Worm (Caenorhabditis elegans): ENCODE measurements around the gene msp-10.
"Not testable (repeated sequence)": the region's sequence is repeated elsewhere in the genome, so short reads cannot be mapped to it uniquely, and the experiment has no call there.

msp-10 gene

DNA sequence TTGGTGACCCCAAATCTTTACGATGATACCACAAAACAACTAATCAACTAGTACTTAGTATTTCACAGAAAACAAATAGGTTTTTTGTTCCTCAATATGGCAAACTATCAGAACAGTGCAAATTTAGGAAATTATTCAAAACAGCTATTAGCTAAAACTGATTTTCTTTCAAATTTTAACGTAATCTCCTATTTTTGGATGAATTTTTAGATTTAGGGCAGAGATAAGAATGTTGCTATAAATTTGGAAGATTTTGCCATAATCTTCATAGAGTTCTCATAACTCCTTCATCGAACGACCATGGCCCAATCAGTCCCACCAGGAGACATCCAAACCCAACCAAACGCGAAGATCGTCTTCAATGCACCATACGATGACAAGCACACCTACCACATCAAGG, at the start of gene msp-10:
Gene msp-10, plus strand, starts transcription at position 301 of the 400 bp plus-strand sequence.
- TF ChIP-seq sox-2 (GFP tag; IDR thresholded peaks at IDR 0.05); hlh-13 (GFP tag; optimal IDR thresholded peaks at IDR 0.05); ceh-9 (tag; optimal IDR thresholded peaks at IDR 0.05): not testable (repeated sequence)

ce11 chrIV:9789496-9789895, 48.0 kb upstream of the msp-10 start, which contains the start of gene T13F2.4:
Gene T13F2.4, plus strand, starts transcription at chrIV:9789796.
- no peak for TF ChIP-seq K02D7.2 (tag; optimal IDR thresholded peaks at IDR 0.05)
- TF ChIP-seq ztf-16 (tag; optimal IDR thresholded peaks at IDR 0.05): no peak
- no peak for TF ChIP-seq T23F11.4 (GFP tag; optimal IDR thresholded peaks at IDR 0.05)
- TF ChIP-seq fax-1 (tag; optimal IDR thresholded peaks at IDR 0.05): no peak
- no peak for TF ChIP-seq ceh-6 (GFP tag; optimal IDR thresholded peaks at IDR 0.05)
- no peak for TF ChIP-seq unc-86 (tag; optimal IDR thresholded peaks at IDR 0.05)
- no peak for TF ChIP-seq gmeb-2 (tag; optimal IDR thresholded peaks at IDR 0.05)

DNA sequence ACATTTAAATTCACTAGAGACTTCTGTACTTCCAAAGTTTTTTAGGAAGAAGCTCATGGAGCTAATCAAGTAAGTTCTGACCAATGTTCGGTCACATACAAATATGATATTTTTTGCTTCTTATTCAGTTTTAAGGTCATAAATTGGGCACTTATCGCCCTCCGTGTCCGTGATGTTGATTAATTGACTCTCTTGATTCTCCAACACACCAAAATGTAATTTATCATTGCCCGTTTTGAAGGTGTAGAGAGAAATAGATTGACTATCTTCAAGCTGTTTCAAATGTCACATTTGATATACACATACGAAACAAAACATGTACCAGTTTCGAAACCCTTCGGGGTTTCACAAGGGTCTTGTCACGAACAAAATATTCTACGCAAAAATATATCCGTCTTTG, 46.7 kb upstream of the msp-10 start:
- TF ChIP-seq ceh-48 (tag; optimal IDR thresholded peaks at IDR 0.05) (no peak), ref-2 (tag; optimal IDR thresholded peaks at IDR 0.05) (no peak), nhr-11 (tag; optimal IDR thresholded peaks at IDR 0.05) (no peak), tbx-7 (tag; optimal IDR thresholded peaks at IDR 0.05) (no peak), mec-3 (tag; optimal IDR thresholded peaks at IDR 0.05; ENCODE audit: borderline replicate concordance) (no peak), ztf-16 (tag; optimal IDR thresholded peaks at IDR 0.05) (no peak)

DNA sequence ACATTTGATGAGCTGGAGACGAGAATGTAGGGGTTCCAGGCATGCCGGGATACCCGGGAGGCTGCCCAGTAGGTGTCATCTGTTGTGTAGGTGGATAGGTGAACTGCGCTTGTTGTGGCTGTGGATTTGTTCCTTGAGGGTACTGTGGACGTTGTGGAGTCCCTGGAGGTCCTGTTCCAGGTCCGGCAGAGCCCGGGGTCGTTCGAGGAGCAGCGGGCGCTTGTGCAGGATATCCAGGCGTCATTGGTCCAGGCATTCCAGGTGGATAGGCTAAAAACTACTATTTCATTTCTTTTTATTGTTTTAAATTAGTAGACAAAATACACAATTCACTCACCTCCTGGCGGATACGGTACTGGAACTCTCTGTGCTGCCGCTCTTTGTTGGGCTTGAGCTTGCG, 42.2 kb upstream of the msp-10 start:
- TF ChIP-seq sdc-2 (tag; optimal IDR thresholded peaks at IDR 0.05): no peak
- TF ChIP-seq mec-3 (tag; optimal IDR thresholded peaks at IDR 0.05; ENCODE audit: borderline replicate concordance): no peak
- no peak for TF ChIP-seq ref-2 (tag; optimal IDR thresholded peaks at IDR 0.05)

DNA sequence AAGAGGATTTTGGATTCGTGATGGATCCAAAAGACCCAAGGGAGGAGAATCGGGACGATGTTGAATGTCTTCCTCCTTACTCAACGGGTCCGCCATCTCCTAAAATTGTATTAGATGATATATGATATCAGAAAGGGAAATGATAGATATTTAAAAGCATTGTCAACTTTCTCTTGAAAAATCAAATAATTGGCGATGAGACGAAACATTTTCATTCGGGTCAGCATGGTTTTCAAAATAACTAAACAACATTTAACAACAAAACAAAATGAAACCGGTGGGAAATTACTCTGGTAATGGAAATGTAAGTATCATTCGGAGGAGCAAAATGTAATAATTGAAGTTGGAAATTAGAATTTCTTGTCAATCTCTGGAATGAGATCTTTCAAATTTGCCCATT, 41.0 kb upstream of the msp-10 start, which contains the start of gene pis-1:
Gene pis-1, minus strand, starts transcription at position 101 of the 400 bp plus-strand sequence.
- no peak for TF ChIP-seq elt-2 (tag; optimal IDR thresholded peaks at IDR 0.05)

- TF ChIP-seq zip-5 (tag; optimal IDR thresholded peaks at IDR 0.05) (peak; percentile 41), gmeb-2 (tag; optimal IDR thresholded peaks at IDR 0.05) (no peak), C08G9.2 (tag; optimal IDR thresholded peaks at IDR 0.05) (peak; percentile 10), unc-3 (GFP tag; conservative IDR thresholded peaks at IDR 0.05) (no peak), unc-3 (tag; optimal IDR thresholded peaks at IDR 0.05) (no peak), ceh-31 (tag; optimal IDR thresholded peaks at IDR 0.05) (peak; percentile 38), dmd-4 (tag; optimal IDR thresholded peaks at IDR 0.05; ENCODE audit: borderline replicate concordance) (no peak), tbx-2 (tag; optimal IDR thresholded peaks at IDR 0.05) (peak; percentile 52), fax-1 (tag; optimal IDR thresholded peaks at IDR 0.05) (no peak), ceh-2 (tag; optimal IDR thresholded peaks at IDR 0.05) (peak; percentile 3), K09A11.1 (tag; optimal IDR thresholded peaks at IDR 0.05; ENCODE audit: insufficient read depth) (no peak), elt-2 (tag; optimal IDR thresholded peaks at IDR 0.05) (peak; percentile 58), ama-1 (optimal IDR thresholded peaks at IDR 0.05) (no peak), npax-4 (tag; optimal IDR thresholded peaks at IDR 0.05) (no peak), hlh-6 (tag; optimal IDR thresholded peaks at IDR 0.05) (no peak), rnt-1 (tag; optimal IDR thresholded peaks at IDR 0.05) (no peak), eyg-1 (tag; optimal IDR thresholded peaks at IDR 0.05) (no peak), pax-1 (tag; optimal IDR thresholded peaks at IDR 0.05) (no peak), pag-3 (tag; optimal IDR thresholded peaks at IDR 0.05; ENCODE audit: borderline replicate concordance) (no peak), sox-4 (tag; optimal IDR thresholded peaks at IDR 0.05) (no peak), ceh-30 (tag; optimal IDR thresholded peaks at IDR 0.05) (no peak), ttx-3 (tag; optimal IDR thresholded peaks at IDR 0.05) (no peak), che-1 (tag; optimal IDR thresholded peaks at IDR 0.05) (no peak), ceh-48 (tag; optimal IDR thresholded peaks at IDR 0.05) (peak; percentile 1), unc-42 (tag; optimal IDR thresholded peaks at IDR 0.05) (no peak)
These were observed 40.0 kb upstream of the msp-10 start, which contains the start of gene T13F2.2 for ce11 chrIV:9797304-9798003. Gene T13F2.2, minus strand, starts transcription at chrIV:9797354.
